Worm (Caenorhabditis elegans): ENCODE measurements around the gene ifas-3.

Gene ifas-3

ce11 chrIV:15931833-15932232 is 18.9 kb downstream of the ifas-3 start (continued):
- TF ChIP-seq lin-38 (GFP tag; IDR thresholded peaks at IDR 0.05) (peak; percentile 72), daf-8 (GFP tag; IDR thresholded peaks at IDR 0.05) (no peak), jun-1 (tag; optimal IDR thresholded peaks at IDR 0.05) (no peak), nhr-237 (tag; optimal IDR thresholded peaks at IDR 0.05) (no peak), saeg-2 (GFP tag; IDR thresholded peaks at IDR 0.05) (peak; percentile 77), spr-1 (tag; optimal IDR thresholded peaks at IDR 0.05) (peak; percentile 63), hlh-30 (tag; optimal IDR thresholded peaks at IDR 0.05; ENCODE audit: insufficient read depth) (peak; percentile 87), pqm-1 (tag; optimal IDR thresholded peaks at IDR 0.05) (no peak), unc-62 (GFP tag; optimal IDR thresholded peaks at IDR 0.05 in 1 of 2) (no peak), unc-62 (tag; optimal IDR thresholded peaks at IDR 0.05) (no peak), ama-1 (optimal IDR thresholded peaks at IDR 0.05) (no peak), mes-2 (tag; optimal IDR thresholded peaks at IDR 0.05; ENCODE audit: poor library complexity, severe bottlenecking) (peak; percentile 73), mxl-2 (GFP tag; conservative IDR thresholded peaks at IDR 0.05) (peak; percentile 44; the same call in 1 of the 2 replicates), F44E2.7 (GFP tag; IDR thresholded peaks at IDR 0.05) (no peak), F10B5.3 (tag; optimal IDR thresholded peaks at IDR 0.05) (no peak), ctbp-1 (GFP tag; IDR thresholded peaks at IDR 0.05) (peak; percentile 67), nhr-25 (tag; optimal IDR thresholded peaks at IDR 0.05; ENCODE audit: borderline replicate concordance, insufficient read depth) (no peak), Y105C5A.15 (GFP tag; IDR thresholded peaks at IDR 0.05) (0 out of 2 replicates have a peak, but pooled peaks have one; percentile 46), cey-2 (tag; optimal IDR thresholded peaks at IDR 0.05; ENCODE audit: borderline replicate concordance, insufficient read depth) (no peak), nhr-6 (tag; optimal IDR thresholded peaks at IDR 0.05) (no peak), ztf-7 (tag; optimal IDR thresholded peaks at IDR 0.05) (no peak), dmd-6 (GFP tag; IDR thresholded peaks at IDR 0.05) (peak; percentile 68), lin-39 (tag; optimal IDR thresholded peaks at IDR 0.05) (no peak), daf-16 (GFP tag; optimal IDR thresholded peaks at IDR 0.05) (peak in 1 of 2 experiments; percentile 85), daf-16 (tag; optimal IDR thresholded peaks at IDR 0.05) (peak; percentile 54), mdt-29 (GFP tag; IDR thresholded peaks at IDR 0.05) (0 out of 2 replicates have a peak, but pooled peaks have one; percentile 37), lin-13 (GFP tag; optimal IDR thresholded peaks at IDR 0.05) (no peak), Y5F2A.4 (GFP tag; optimal IDR thresholded peaks at IDR 0.05) (no peak), nhr-77 (tag; optimal IDR thresholded peaks at IDR 0.05) (no peak), mep-1 (tag; optimal IDR thresholded peaks at IDR 0.05) (peak; percentile 70), daf-19 (GFP tag; conservative IDR thresholded peaks at IDR 0.05) (peak; percentile 68; the same call in 1 of the 2 replicates), tra-1 (GFP tag; IDR thresholded peaks at IDR 0.05) (peak; percentile 77), pha-4 (GFP tag; IDR thresholded peaks at IDR 0.05) (peak; percentile 81; the same call in 1 of the 2 replicates), pha-4 (tag; optimal IDR thresholded peaks at IDR 0.05) (no peak), skn-1 (tag; optimal IDR thresholded peaks at IDR 0.05) (no peak), Y48G9A.11 (GFP tag; IDR thresholded peaks at IDR 0.05) (peak; percentile 47; the same call in 1 of the 2 replicates), snpc-4 (tag; optimal IDR thresholded peaks at IDR 0.05) (no peak), zfp-3 (GFP tag; conservative IDR thresholded peaks at IDR 0.05) (0 out of 2 replicates have a peak, but pooled peaks have one; percentile 29), dmd-9 (GFP tag; IDR thresholded peaks at IDR 0.05) (no peak), aha-1 (tag) (no peak), ceh-82 (tag; optimal IDR thresholded peaks at IDR 0.05) (no peak), lir-3 (tag; optimal IDR thresholded peaks at IDR 0.05) (peak; percentile 66), aly-2 (tag; optimal IDR thresholded peaks at IDR 0.05) (no peak), zip-2 (tag; optimal IDR thresholded peaks at IDR 0.05) (no peak), nhr-48 (tag; optimal IDR thresholded peaks at IDR 0.05) (peak; percentile 33), nhr-11 (tag; optimal IDR thresholded peaks at IDR 0.05) (no peak), dpl-1 (GFP tag; optimal IDR thresholded peaks at IDR 0.05) (no peak), F49E8.2 (tag; optimal IDR thresholded peaks at IDR 0.05; ENCODE audit: borderline replicate concordance) (peak; percentile 76), D1046.2 (GFP tag; IDR thresholded peaks at IDR 0.05) (peak; percentile 71; the same call in 1 of the 2 replicates), lin-1 (GFP tag; IDR thresholded peaks at IDR 0.05) (no peak), set-16 (GFP tag; IDR thresholded peaks at IDR 0.05) (peak; percentile 30; the same call in 1 of the 2 replicates), zip-11 (GFP tag; IDR thresholded peaks at IDR 0.05) (0 out of 2 replicates have a peak, but pooled peaks have one; percentile 45)

All from whole organism, L4 larva.